Worm (Caenorhabditis elegans) whole organism, L1 larva: ENCODE data around the gene ZK892.3.
"Not testable (repeated sequence)": the region's sequence is repeated elsewhere in the genome, so short reads cannot be mapped to it uniquely, and the experiment has no call there.

Experiments
- C04F5.9 ChIP-seq: sonication (generic microtip); optimal IDR thresholded peaks from 2 replicates; lab custom pipeline; 2016; ENCODE audit warnings: missing genetic modification characterization, missing compliant biosample characterization
- C16A3.4 ChIP-seq: fragments of 150-350 bp; optimal IDR thresholded peaks from 2 replicates; lab custom pipeline; 2014; ENCODE audit warnings: missing biosample characterization, missing genetic modification characterization
- Y116A8C.19 ChIP-seq: sonication (generic microtip); optimal IDR thresholded peaks from 2 replicates; lab custom pipeline; 2016; ENCODE audit warnings: missing compliant biosample characterization, missing genetic modification characterization, borderline replicate concordance
- alr-1 ChIP-seq: fragments of 200-800 bp; sonication (Bioruptor generic); optimal IDR thresholded peaks from 2 replicates; lab custom pipeline; 2018; ENCODE audit warnings: borderline replicate concordance, mild to moderate bottlenecking, missing genetic modification characterization, missing compliant biosample characterization
- aly-2 ChIP-seq: fragments of 150-350 bp; optimal IDR thresholded peaks from 2 replicates; lab custom pipeline; 2014; ENCODE audit warnings: missing biosample characterization, missing genetic modification characterization
- blmp-1 ChIP-seq: fragments of 150-350 bp; optimal IDR thresholded peaks from 2 replicates; lab custom pipeline; 2014; ENCODE audit warnings: missing biosample characterization, missing genetic modification characterization
- ceh-82 ChIP-seq, 3 experiments: fragments of 150-350 bp in 1 of 3; sonication (generic microtip) in 2 of 3; optimal IDR thresholded peaks; 2 replicates each; lab custom pipeline; 2014 to 2017; ENCODE audit warnings: missing biosample characterization in 3 of 3, missing genetic modification characterization in 3 of 3
- ceh-88 ChIP-seq: fragments of 200-800 bp; sonication (Bioruptor generic); IDR thresholded peaks from 2 replicates; pipeline ENCODE4 v1.3.6; 2022; ENCODE audit warnings: missing genetic modification characterization, missing compliant biosample characterization
- egl-13 ChIP-seq: sonication (generic microtip); optimal IDR thresholded peaks from 2 replicates; lab custom pipeline; 2016; ENCODE audit warnings: missing genotype, missing genetic modification reagents, missing genetic modification characterization, missing compliant biosample characterization
- egl-27 ChIP-seq, 2 experiments: fragments of 150-350 bp in 1 of 2; sonication (generic microtip); optimal IDR thresholded peaks; 3 replicates each; lab custom pipeline; 2017 to 2018; ENCODE audit warnings: missing biosample characterization in 2 of 2, missing genetic modification characterization in 2 of 2, missing genetic modification reagents in 2 of 2
- elt-3 ChIP-seq, 6 experiments: fragments of 150-350 bp in 1 of 6; sonication (generic microtip); optimal IDR thresholded peaks; 2 replicates each; lab custom pipeline; 2017 to 2018; ENCODE audit warnings: missing biosample characterization in 6 of 6, missing genetic modification characterization in 6 of 6, inconsistent platforms in 1 of 6
- ets-5 ChIP-seq: fragments of 200-800 bp; sonication (Bioruptor generic); IDR thresholded peaks from 2 replicates; pipeline ENCODE4 v1.3.6; 2022; ENCODE audit warnings: missing genetic modification characterization, missing compliant biosample characterization
- fkh-10 ChIP-seq: sonication (generic microtip); optimal IDR thresholded peaks from 2 replicates; lab custom pipeline; 2017; ENCODE audit warnings: missing biosample characterization, missing genetic modification reagents, missing genetic modification characterization
- fos-1 ChIP-seq: fragments of 150-350 bp; optimal IDR thresholded peaks from 2 replicates; lab custom pipeline; 2014; ENCODE audit warnings: missing biosample characterization, missing genetic modification characterization
- hpl-2 ChIP-seq: fragments of 150-350 bp; optimal IDR thresholded peaks from 2 replicates; lab custom pipeline; 2014; ENCODE audit warnings: missing biosample characterization, missing genetic modification reagents, missing genetic modification characterization
- lin-13 ChIP-seq: fragments of 150-350 bp; optimal IDR thresholded peaks from 2 replicates; lab custom pipeline; 2014; ENCODE audit warnings: missing biosample characterization, missing genetic modification reagents, missing genetic modification characterization
- lin-14 ChIP-seq: fragments of 200-800 bp; sonication (Bioruptor generic); optimal IDR thresholded peaks from 2 replicates; lab custom pipeline; 2018; ENCODE audit warnings: mild to moderate bottlenecking, missing genetic modification characterization, moderate library complexity, missing compliant biosample characterization
- lin-35 ChIP-seq, 2 experiments: fragments of 150-350 bp; optimal IDR thresholded peaks; 2 replicates each; lab custom pipeline; 2014; ENCODE audit warnings: missing biosample characterization in 2 of 2, missing genetic modification characterization in 2 of 2, missing genetic modification reagents in 2 of 2
- lir-3 ChIP-seq: sonication (generic microtip); optimal IDR thresholded peaks from 2 replicates; lab custom pipeline; 2016; ENCODE audit warnings: mild to moderate bottlenecking, missing genetic modification characterization, moderate library complexity, missing compliant biosample characterization; ENCODE audit not compliant: poor library complexity
- lsy-2 ChIP-seq, 2 experiments: fragments of 150-350 bp; optimal IDR thresholded peaks; 2 replicates each; lab custom pipeline; 2014; ENCODE audit warnings: missing biosample characterization in 2 of 2, missing genetic modification characterization in 2 of 2
- mab-9 ChIP-seq: fragments of 200-800 bp; sonication (Bioruptor generic); IDR thresholded peaks from 2 replicates; pipeline ENCODE4 v1.3.6; 2022; ENCODE audit warnings: missing genetic modification reagents, missing genetic modification characterization, missing compliant biosample characterization
- mep-1 ChIP-seq: fragments of 150-350 bp; optimal IDR thresholded peaks from 2 replicates; lab custom pipeline; 2014; ENCODE audit warnings: missing biosample characterization, missing genetic modification characterization
- nhr-12 ChIP-seq: sonication (generic microtip); optimal IDR thresholded peaks from 2 replicates; lab custom pipeline; 2017; ENCODE audit warnings: missing biosample characterization, missing genetic modification characterization
- nhr-20 ChIP-seq: sonication (generic microtip); optimal IDR thresholded peaks from 2 replicates; lab custom pipeline; 2016; ENCODE audit warnings: mild to moderate bottlenecking, missing genetic modification characterization, missing compliant biosample characterization
- nhr-71 ChIP-seq: sonication (generic microtip); optimal IDR thresholded peaks from 2 replicates; lab custom pipeline; 2016; ENCODE audit warnings: mild to moderate bottlenecking, missing genetic modification characterization, moderate library complexity, missing compliant biosample characterization
- nhr-85 ChIP-seq: sonication (generic microtip); peaks from one replicate; lab custom pipeline; 2016; ENCODE audit warnings: missing genetic modification characterization, inconsistent platforms, missing compliant biosample characterization
- nhr-90 ChIP-seq: sonication (generic microtip); optimal IDR thresholded peaks from 2 replicates; lab custom pipeline; 2016; ENCODE audit warnings: mild to moderate bottlenecking, missing genetic modification characterization, missing compliant biosample characterization; ENCODE audit not compliant: poor library complexity
- pag-3 ChIP-seq: sonication (generic microtip); optimal IDR thresholded peaks from 2 replicates; lab custom pipeline; 2017; ENCODE audit warnings: missing genetic modification characterization, mild to moderate bottlenecking, missing compliant biosample characterization, antibody characterized with exemption, borderline replicate concordance; ENCODE audit not compliant: insufficient read depth
- pqm-1 ChIP-seq: sonication (generic microtip); optimal IDR thresholded peaks from 3 replicates; lab custom pipeline; 2017; ENCODE audit warnings: missing biosample characterization, missing genetic modification characterization
- rnt-1 ChIP-seq: sonication (generic microtip); optimal IDR thresholded peaks from 2 replicates; lab custom pipeline; 2016; ENCODE audit warnings: mild to moderate bottlenecking, missing genetic modification characterization, moderate library complexity, missing compliant biosample characterization
- skn-1 ChIP-seq: fragments of 150-350 bp; optimal IDR thresholded peaks from 2 replicates; lab custom pipeline; 2014; ENCODE audit warnings: missing biosample characterization, missing genetic modification characterization
- snpc-4 ChIP-seq: fragments of 150-350 bp; optimal IDR thresholded peaks from 2 replicates; lab custom pipeline; 2014; ENCODE audit warnings: missing biosample characterization, missing genetic modification characterization
- snu-23 ChIP-seq: sonication (generic microtip); optimal IDR thresholded peaks from 2 replicates; lab custom pipeline; 2016; ENCODE audit warnings: missing genetic modification characterization, missing compliant biosample characterization
- sox-4 ChIP-seq: sonication (generic microtip); optimal IDR thresholded peaks from 2 replicates; lab custom pipeline; 2016; ENCODE audit warnings: missing genetic modification characterization, missing compliant biosample characterization
- swsn-7 ChIP-seq: sonication (generic microtip); optimal IDR thresholded peaks from 2 replicates; lab custom pipeline; 2016; ENCODE audit warnings: missing genetic modification characterization, missing compliant biosample characterization
- tbx-2 ChIP-seq: sonication (generic microtip); optimal IDR thresholded peaks from 2 replicates; lab custom pipeline; 2016; ENCODE audit warnings: missing genetic modification characterization, missing compliant biosample characterization
- tlp-1 ChIP-seq: fragments of 150-350 bp; optimal IDR thresholded peaks from 2 replicates; lab custom pipeline; 2014; ENCODE audit warnings: missing biosample characterization, missing genetic modification characterization
- unc-130 ChIP-seq: fragments of 150-350 bp; optimal IDR thresholded peaks from 2 replicates; lab custom pipeline; 2017; ENCODE audit warnings: missing biosample characterization, missing genetic modification characterization, inconsistent platforms
- unc-30 ChIP-seq: sonication (generic microtip); optimal IDR thresholded peaks from 2 replicates; lab custom pipeline; 2017; ENCODE audit warnings: missing biosample characterization, missing genetic modification characterization
- unc-62 ChIP-seq: fragments of 150-350 bp; optimal IDR thresholded peaks from 2 replicates; lab custom pipeline; 2014; ENCODE audit warnings: missing biosample characterization, missing genetic modification reagents, missing genetic modification characterization
- unc-98 ChIP-seq: fragments of 200-800 bp; sonication (Bioruptor generic); IDR thresholded peaks from 2 replicates; pipeline ENCODE4 v1.3.6; 2022; ENCODE audit warnings: missing genetic modification characterization, missing compliant biosample characterization
- vab-15 ChIP-seq: sonication (generic microtip); optimal IDR thresholded peaks from 2 replicates; lab custom pipeline; 2017; ENCODE audit warnings: missing genotype, mild to moderate bottlenecking, missing genetic modification characterization, missing compliant biosample characterization
- zip-4 ChIP-seq: fragments of 200-800 bp; sonication (Bioruptor generic); optimal IDR thresholded peaks from 2 replicates; lab custom pipeline; 2018; ENCODE audit warnings: mild to moderate bottlenecking, missing genetic modification characterization, moderate library complexity, missing compliant biosample characterization
- ztf-11 ChIP-seq, 2 experiments: sonication (generic microtip); optimal IDR thresholded peaks; 2 replicates each; lab custom pipeline; 2016 to 2017; ENCODE audit warnings: missing genetic modification characterization in 2 of 2, missing biosample characterization in 1 of 2, missing compliant biosample characterization in 1 of 2

The ZK892.3 gene

ce11 chrII:10006266-10006665 is 4.6 kb downstream of the ZK892.3 start, which contains the start of gene ZK892.4:
Gene ZK892.4 (plus strand): TSS chrII:10006566.
- not testable (repeated sequence) for TF ChIP-seq unc-30; nhr-71; ets-5 (GFP tag; lab: Robert Waterston, UW)

- TF ChIP-seq unc-130 (tag; lab: Kevin White, UChicago) = no peak
- TF ChIP-seq, all 84 proteins: peak for 0
Observed at ce11 chrII:10007917-10008316, 6.3 kb downstream of the ZK892.3 start, which contains the start of gene ZK892.5. Gene ZK892.5 (plus strand): TSS chrII:10008217.

- TF ChIP-seq ztf-11 (tag; optimal IDR thresholded peaks at IDR 0.05; lab: Kevin White, UChicago) (no peak), sox-4 (tag; lab: Kevin White, UChicago) (no peak), mab-9 (GFP tag; lab: Robert Waterston, UW) (no peak), lin-13 (no peak), ceh-88 (no peak), lir-3 (tag; lab: Kevin White, UChicago) (no peak), alr-1 (tag; lab: Kevin White, UChicago) (no peak), zip-4 (GFP tag; lab: Kevin White, UChicago) (no peak), fkh-10 (no peak), egl-13 (tag; lab: Kevin White, UChicago) (no peak), tlp-1 (no peak)
Observed at ce11 chrII:10008552-10008951, 6.9 kb downstream of the ZK892.3 start.

- TF ChIP-seq nhr-71 (peak; percentile 40), fos-1 (tag; lab: Kevin White, UChicago) (no peak), ceh-82 (tag; optimal IDR thresholded peaks at IDR 0.05; lab: Kevin White, UChicago) (no peak), lin-14 (GFP tag; lab: Kevin White, UChicago) (peak; percentile 77), C04F5.9 (tag; lab: Kevin White, UChicago) (no peak), blmp-1 (tag; lab: Kevin White, UChicago) (peak; percentile 84), nhr-85 (tag; lab: Kevin White, UChicago) (peak; percentile 76), elt-3 (tag; optimal IDR thresholded peaks at IDR 0.05; lab: Kevin White, UChicago) (peak in 5 of 6 experiments; percentile 0 to 80 (median 42)), nhr-90 (peak; percentile 52), tbx-2 (tag; lab: Kevin White, UChicago) (no peak), nhr-20 (tag; lab: Kevin White, UChicago) (peak; percentile 10), C16A3.4 (tag; lab: Kevin White, UChicago) (peak; percentile 6), pqm-1 (tag; lab: Kevin White, UChicago) (no peak), snu-23 (GFP tag; lab: Kevin White, UChicago) (peak; percentile 23), fkh-10 (no peak)
Observed at ce11 chrII:10010914-10011313, 9.3 kb downstream of the ZK892.3 start.

- TF ChIP-seq nhr-12 = no peak
- no peak for TF ChIP-seq ets-5 (GFP tag; lab: Robert Waterston, UW)
- no peak for TF ChIP-seq fos-1 (tag; lab: Kevin White, UChicago)
- TF ChIP-seq hpl-2 (GFP tag; lab: Kevin White, UChicago) = no peak
- no peak for TF ChIP-seq Y116A8C.19 (tag; lab: Kevin White, UChicago)
- TF ChIP-seq lsy-2 (tag; optimal IDR thresholded peaks at IDR 0.05; lab: Kevin White, UChicago) = no peak
- peak in 1 of 6 experiments; percentile 44 for TF ChIP-seq elt-3 (tag; optimal IDR thresholded peaks at IDR 0.05; lab: Kevin White, UChicago)
- peak; percentile 4 for TF ChIP-seq snu-23 (GFP tag; lab: Kevin White, UChicago)
- TF ChIP-seq rnt-1 (tag; lab: Kevin White, UChicago) = no peak
- TF ChIP-seq pag-3 (tag; lab: Kevin White, UChicago) = no peak
- peak; percentile 52 for TF ChIP-seq blmp-1 (tag; lab: Kevin White, UChicago)
- TF ChIP-seq unc-130 (tag; lab: Kevin White, UChicago) = no peak
- TF ChIP-seq vab-15 (tag; lab: Kevin White, UChicago) = no peak
- no peak for TF ChIP-seq lin-35 (GFP tag; optimal IDR thresholded peaks at IDR 0.05; lab: Kevin White, UChicago)
- no peak for TF ChIP-seq aly-2 (tag; lab: Kevin White, UChicago)
- TF ChIP-seq nhr-20 (tag; lab: Kevin White, UChicago) = peak; percentile 26
- no peak for TF ChIP-seq mep-1
- TF ChIP-seq egl-27 (tag; optimal IDR thresholded peaks at IDR 0.05; lab: Kevin White, UChicago) = no peak
- no peak for TF ChIP-seq unc-98 (GFP tag; lab: Robert Waterston, UW)
- no peak for TF ChIP-seq alr-1 (tag; lab: Kevin White, UChicago)
- TF ChIP-seq unc-62 = no peak
- no peak for TF ChIP-seq snpc-4 (tag; lab: Kevin White, UChicago)
- no peak for TF ChIP-seq skn-1
- TF ChIP-seq swsn-7 (tag; lab: Kevin White, UChicago) = no peak
Observed at ce11 chrII:10011733-10012132, 10.1 kb downstream of the ZK892.3 start.
